Worm (Caenorhabditis elegans): ENCODE measurements around the gene F53H4.2.

Gene F53H4.2

DNA sequence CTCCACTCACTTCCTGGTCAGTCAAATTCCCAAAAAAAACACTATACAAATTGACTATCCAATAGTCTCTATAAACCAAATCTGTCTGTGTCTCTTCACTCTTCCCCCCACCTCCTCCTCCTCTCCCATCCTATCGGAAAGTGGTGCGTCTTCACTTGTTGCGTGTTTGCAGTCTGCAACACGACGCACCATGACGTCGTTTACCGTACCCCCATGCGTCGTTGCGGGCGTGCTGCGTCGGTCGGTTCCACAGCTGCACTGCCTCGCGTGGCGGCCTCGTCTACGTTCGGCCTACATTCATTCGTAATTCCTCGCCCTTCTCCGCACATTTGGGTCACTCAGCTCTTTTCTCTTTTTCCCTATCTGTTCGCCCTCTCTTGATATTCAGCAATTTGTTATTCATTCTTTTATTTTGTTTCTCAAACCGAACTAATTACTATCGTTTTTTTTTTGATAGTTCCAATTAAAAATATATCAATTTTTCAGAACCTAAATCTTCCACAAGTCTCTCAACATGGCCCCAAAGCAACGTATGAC lies 15.8 kb upstream of the F53H4.2 start, which contains the start of gene serp-1.1 (continued):
- TF ChIP-seq elt-3 (tag; optimal IDR thresholded peaks at IDR 0.05) (no peak), lsy-2 (tag; optimal IDR thresholded peaks at IDR 0.05) (peak; percentile 99 to 100), egl-27 (tag; optimal IDR thresholded peaks at IDR 0.05) (peak; percentile 98), R02D3.7 (tag; optimal IDR thresholded peaks at IDR 0.05) (peak; percentile 73), ceh-16 (tag; optimal IDR thresholded peaks at IDR 0.05) (peak; percentile 98), nhr-25 (tag; optimal IDR thresholded peaks at IDR 0.05) (peak; percentile 98), sem-4 (tag; optimal IDR thresholded peaks at IDR 0.05) (peak; percentile 99)

- TF ChIP-seq C34F6.9 (tag; optimal IDR thresholded peaks at IDR 0.05) (no peak), elt-3 (tag; optimal IDR thresholded peaks at IDR 0.05) (no peak), skn-1 (tag; optimal IDR thresholded peaks at IDR 0.05) (no peak), nhr-77 (tag; optimal IDR thresholded peaks at IDR 0.05) (no peak), peb-1 (tag; optimal IDR thresholded peaks at IDR 0.05) (no peak), crh-2 (tag; optimal IDR thresholded peaks at IDR 0.05) (peak; percentile 29), lin-39 (tag; optimal IDR thresholded peaks at IDR 0.05) (no peak), snpc-4 (tag; optimal IDR thresholded peaks at IDR 0.05) (no peak), sma-9 (GFP tag; optimal IDR thresholded peaks at IDR 0.05) (peak; percentile 73), sma-9 (tag; optimal IDR thresholded peaks at IDR 0.05) (no peak), nhr-21 (tag; optimal IDR thresholded peaks at IDR 0.05) (peak; percentile 27), lsy-2 (tag; optimal IDR thresholded peaks at IDR 0.05) (peak; percentile 26 to 32), F13H6.1 (tag; optimal IDR thresholded peaks at IDR 0.05) (peak; percentile 1), mdl-1 (tag; optimal IDR thresholded peaks at IDR 0.05) (no peak), R02D3.7 (tag; optimal IDR thresholded peaks at IDR 0.05) (no peak), nhr-129 (tag; optimal IDR thresholded peaks at IDR 0.05) (peak; percentile 29), ceh-16 (tag; optimal IDR thresholded peaks at IDR 0.05) (no peak), fos-1 (tag; optimal IDR thresholded peaks at IDR 0.05) (peak; percentile 60), nhr-25 (tag; optimal IDR thresholded peaks at IDR 0.05) (no peak), egl-27 (tag; optimal IDR thresholded peaks at IDR 0.05) (no peak), unc-62 (GFP tag; optimal IDR thresholded peaks at IDR 0.05) (no peak), gmeb-1 (tag; optimal IDR thresholded peaks at IDR 0.05) (peak; percentile 4), ceh-82 (tag; optimal IDR thresholded peaks at IDR 0.05) (no peak), sma-3 (GFP tag; optimal IDR thresholded peaks at IDR 0.05) (peak; percentile 23), ztf-1 (GFP tag; conservative IDR thresholded peaks at IDR 0.05) (no peak), alr-1 (tag; optimal IDR thresholded peaks at IDR 0.05) (no peak), sem-4 (tag; optimal IDR thresholded peaks at IDR 0.05) (peak; percentile 34)
Observed at ce11 chrX:15842492-15842891, 14.5 kb upstream of the F53H4.2 start.

DNA sequence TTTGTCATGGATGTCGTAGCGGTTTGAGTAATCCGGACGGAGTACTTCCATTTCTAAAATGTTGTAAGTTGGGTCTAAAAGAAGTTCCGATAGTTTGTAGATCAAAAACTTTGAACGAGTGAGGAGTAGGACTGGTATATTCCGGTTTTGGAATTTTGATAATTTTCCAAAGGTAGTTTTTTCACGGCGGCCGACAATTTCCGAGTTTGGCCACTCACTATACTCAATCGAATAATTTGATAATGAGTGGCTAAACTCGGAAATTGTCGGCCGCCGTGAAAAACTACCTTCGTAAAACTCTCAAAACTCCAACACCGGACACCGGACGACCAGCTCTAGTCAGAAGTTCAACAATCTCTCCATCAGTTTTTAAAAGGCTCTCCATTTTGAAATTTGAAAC lies 12.6 kb upstream of the F53H4.2 start:
- TF ChIP-seq nhr-77 (tag; optimal IDR thresholded peaks at IDR 0.05), result no peak
- no peak for TF ChIP-seq ztf-4 (tag; optimal IDR thresholded peaks at IDR 0.05)
- no peak for TF ChIP-seq C34F6.9 (tag; optimal IDR thresholded peaks at IDR 0.05)
- no peak for TF ChIP-seq unc-62 (GFP tag; optimal IDR thresholded peaks at IDR 0.05)
- TF ChIP-seq mdl-1 (tag; optimal IDR thresholded peaks at IDR 0.05), result no peak

DNA sequence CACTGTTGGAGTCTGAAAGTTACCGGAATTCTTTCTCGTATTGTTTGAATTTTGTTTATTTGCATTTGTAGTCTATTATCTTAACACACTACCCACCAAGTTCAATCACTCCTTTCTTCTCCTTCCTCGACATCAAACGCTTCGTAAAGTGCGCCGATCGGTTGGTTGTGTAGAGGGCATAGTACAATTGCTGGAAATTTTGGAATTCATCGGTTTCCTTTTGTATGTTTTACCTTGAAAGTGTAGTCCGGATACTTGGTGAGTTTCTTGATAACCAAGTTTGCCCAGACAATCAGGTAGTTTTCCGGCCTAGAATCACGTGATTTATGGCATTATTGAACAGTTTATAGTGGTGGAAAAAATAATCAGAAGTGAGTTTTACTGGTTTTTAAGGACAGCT lies 10.4 kb upstream of the F53H4.2 start:
- no peak for TF ChIP-seq mdl-1 (tag; optimal IDR thresholded peaks at IDR 0.05)
- TF ChIP-seq blmp-1 (tag; optimal IDR thresholded peaks at IDR 0.05; ENCODE audit: insufficient read depth), result no peak
- TF ChIP-seq fos-1 (tag; optimal IDR thresholded peaks at IDR 0.05), result peak; percentile 16
- TF ChIP-seq sma-9 (GFP tag; optimal IDR thresholded peaks at IDR 0.05), result peak; percentile 21
- no peak for TF ChIP-seq sma-9 (tag; optimal IDR thresholded peaks at IDR 0.05)
- TF ChIP-seq ZK546.5 (tag; optimal IDR thresholded peaks at IDR 0.05), result no peak
- TF ChIP-seq mab-5 (tag; optimal IDR thresholded peaks at IDR 0.05), result no peak
- peak; percentile 8 for TF ChIP-seq crh-2 (tag; optimal IDR thresholded peaks at IDR 0.05)

DNA sequence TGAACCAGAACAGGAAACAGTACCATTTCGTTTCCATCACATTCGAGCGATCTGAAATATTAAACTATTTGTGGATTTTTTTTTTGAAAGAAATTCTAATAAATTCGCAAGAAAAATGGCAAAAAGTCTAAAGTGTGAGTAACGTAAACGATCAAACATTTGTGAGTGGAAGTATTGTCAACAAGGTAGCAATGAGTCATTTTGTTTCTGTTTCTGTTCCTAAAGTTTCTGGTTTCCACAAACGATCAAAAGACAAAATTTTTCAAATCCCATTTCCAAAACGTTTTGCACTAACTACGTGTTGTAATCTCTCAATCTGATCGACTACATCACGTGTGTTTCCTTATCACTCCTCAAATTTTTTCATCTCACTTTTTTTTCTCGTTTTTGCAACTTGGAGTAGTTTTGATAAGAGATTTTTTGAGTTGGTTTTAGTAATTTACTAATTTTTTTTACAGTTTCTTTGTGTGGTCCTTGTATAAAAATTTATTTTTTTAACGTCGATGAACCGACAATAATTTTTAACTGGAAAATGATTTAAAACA lies 9.3 kb upstream of the F53H4.2 start, which contains the start of gene F59F4.3:
TSS of gene F59F4.3 (minus strand) at position 51 of the 545 bp plus-strand sequence.
- TF ChIP-seq nhr-10 (tag; optimal IDR thresholded peaks at IDR 0.05) (no peak), Y55F3AM.14 (GFP tag; optimal IDR thresholded peaks at IDR 0.05) (no peak), sma-9 (GFP tag; optimal IDR thresholded peaks at IDR 0.05) (peak; percentile 49), sma-9 (tag; optimal IDR thresholded peaks at IDR 0.05) (no peak), unc-62 (GFP tag; optimal IDR thresholded peaks at IDR 0.05) (no peak), nhr-12 (tag; optimal IDR thresholded peaks at IDR 0.05) (no peak), nhr-21 (tag; optimal IDR thresholded peaks at IDR 0.05) (no peak), nhr-77 (tag; optimal IDR thresholded peaks at IDR 0.05) (no peak), nhr-23 (tag; optimal IDR thresholded peaks at IDR 0.05) (no peak), ztf-1 (GFP tag; conservative IDR thresholded peaks at IDR 0.05) (no peak), lin-11 (tag; optimal IDR thresholded peaks at IDR 0.05) (no peak), crh-2 (tag; optimal IDR thresholded peaks at IDR 0.05) (peak; percentile 33), nhr-25 (tag; optimal IDR thresholded peaks at IDR 0.05) (no peak), unc-55 (GFP tag; optimal IDR thresholded peaks at IDR 0.05) (no peak), egl-27 (tag; optimal IDR thresholded peaks at IDR 0.05) (no peak), sem-4 (tag; optimal IDR thresholded peaks at IDR 0.05) (no peak), alr-1 (tag; optimal IDR thresholded peaks at IDR 0.05) (no peak), blmp-1 (tag; optimal IDR thresholded peaks at IDR 0.05; ENCODE audit: insufficient read depth) (peak; percentile 4)

All from whole organism, L2 larva.